Worm (Caenorhabditis elegans) whole organism, L3 larva: ENCODE results near the gene C14A4.6.

Experiments used
- ZK546.5 ChIP-seq: sonication (generic microtip); optimal IDR thresholded peaks from 2 replicates; lab custom pipeline; 2017; ENCODE audit warnings: missing biosample characterization, missing genetic modification characterization
- aly-2 ChIP-seq: fragments of 150-350 bp; optimal IDR thresholded peaks from 2 replicates; lab custom pipeline; 2014; ENCODE audit warnings: missing biosample characterization, missing genetic modification characterization
- ama-1 ChIP-seq: fragments of 150-350 bp; optimal IDR thresholded peaks from 2 replicates; lab custom pipeline; 2018
- ceh-16 ChIP-seq: sonication (generic microtip); optimal IDR thresholded peaks from 2 replicates; lab custom pipeline; 2017; ENCODE audit warnings: missing biosample characterization, missing genetic modification characterization
- ceh-28 ChIP-seq: fragments of 150-350 bp; optimal IDR thresholded peaks from 2 replicates; lab custom pipeline; 2014; ENCODE audit warnings: missing biosample characterization, missing genetic modification reagents, missing genetic modification characterization
- daf-12 ChIP-seq: fragments of 150-350 bp; optimal IDR thresholded peaks from 2 replicates; lab custom pipeline; 2014; ENCODE audit warnings: missing biosample characterization, missing genetic modification reagents, missing genetic modification characterization
- egl-27 ChIP-seq: sonication (generic microtip); optimal IDR thresholded peaks from 4 replicates; lab custom pipeline; 2017; ENCODE audit warnings: missing biosample characterization, missing genetic modification reagents, missing genetic modification characterization
- elt-1 ChIP-seq: fragments of 150-350 bp; optimal IDR thresholded peaks from 2 replicates; lab custom pipeline; 2014; ENCODE audit warnings: missing biosample characterization, missing genetic modification characterization
- elt-2 ChIP-seq: sonication (generic microtip); optimal IDR thresholded peaks from 2 replicates; lab custom pipeline; 2016; ENCODE audit warnings: missing genetic modification reagents, mild to moderate bottlenecking, missing genetic modification characterization, missing compliant biosample characterization
- elt-3 ChIP-seq, 3 experiments: fragments of 150-350 bp in 1 of 3; sonication (generic microtip) in 2 of 3; optimal IDR thresholded peaks; 2 replicates in 2 of 3; 4 replicates in 1 of 3; lab custom pipeline; 2014 to 2017; ENCODE audit warnings: missing biosample characterization in 3 of 3, missing genetic modification characterization in 3 of 3
- eor-1 ChIP-seq, 2 experiments: fragments of 150-350 bp; optimal IDR thresholded peaks; 2 replicates each; lab custom pipeline; 2014 to 2018; ENCODE audit warnings: missing biosample characterization in 2 of 2, missing genetic modification characterization in 2 of 2
- fkh-10 ChIP-seq: sonication (generic microtip); optimal IDR thresholded peaks from 2 replicates; lab custom pipeline; 2017; ENCODE audit warnings: missing biosample characterization, missing genetic modification reagents, missing genetic modification characterization
- fkh-2 ChIP-seq: fragments of 150-350 bp; optimal IDR thresholded peaks from 2 replicates; lab custom pipeline; 2014; ENCODE audit warnings: missing biosample characterization, missing genetic modification reagents, missing genetic modification characterization
- jun-1 ChIP-seq: fragments of 150-350 bp; optimal IDR thresholded peaks from 2 replicates; lab custom pipeline; 2014; ENCODE audit warnings: missing biosample characterization, missing genetic modification reagents, missing genetic modification characterization
- lin-15B ChIP-seq: fragments of 150-350 bp; optimal IDR thresholded peaks from 2 replicates; lab custom pipeline; 2014; ENCODE audit warnings: missing biosample characterization, missing genetic modification characterization
- lin-39 ChIP-seq: fragments of 150-350 bp; optimal IDR thresholded peaks from 2 replicates; lab custom pipeline; 2018; ENCODE audit warnings: missing biosample characterization, missing genetic modification reagents, missing genetic modification characterization
- mdl-1 ChIP-seq: fragments of 150-350 bp; optimal IDR thresholded peaks from 2 replicates; lab custom pipeline; 2014; ENCODE audit warnings: missing biosample characterization, missing genetic modification characterization
- mml-1 ChIP-seq: fragments of 150-350 bp; sonication (generic microtip); optimal IDR thresholded peaks from 3 replicates; lab custom pipeline; 2014; ENCODE audit warnings: missing biosample characterization, missing genetic modification characterization
- nfya-1 ChIP-seq: sonication (generic microtip); optimal IDR thresholded peaks from 2 replicates; lab custom pipeline; 2017; ENCODE audit warnings: missing genetic modification characterization, mild to moderate bottlenecking, missing compliant biosample characterization, antibody characterized with exemption, moderate library complexity; ENCODE audit not compliant: insufficient read depth
- nhr-12 ChIP-seq: fragments of 150-350 bp; optimal IDR thresholded peaks from 2 replicates; lab custom pipeline; 2014; ENCODE audit warnings: missing biosample characterization, missing genetic modification characterization
- nhr-23 ChIP-seq: fragments of 150-350 bp; optimal IDR thresholded peaks from 2 replicates; lab custom pipeline; 2014; ENCODE audit warnings: missing biosample characterization, missing genetic modification reagents, missing genetic modification characterization
- nhr-237 ChIP-seq: fragments of 150-350 bp; optimal IDR thresholded peaks from 2 replicates; lab custom pipeline; 2014; ENCODE audit warnings: missing biosample characterization, missing genetic modification characterization
- nhr-25 ChIP-seq: sonication (generic microtip); optimal IDR thresholded peaks from 2 replicates; lab custom pipeline; 2017; ENCODE audit warnings: missing biosample characterization, missing genetic modification characterization
- nhr-43 ChIP-seq: sonication (generic microtip); optimal IDR thresholded peaks from 2 replicates; lab custom pipeline; 2016; ENCODE audit warnings: mild to moderate bottlenecking, missing genetic modification characterization, missing compliant biosample characterization; ENCODE audit not compliant: poor library complexity, severe bottlenecking
- nhr-67 ChIP-seq: fragments of 150-350 bp; optimal IDR thresholded peaks from 2 replicates; lab custom pipeline; 2014; ENCODE audit warnings: missing biosample characterization, missing genetic modification characterization
- nhr-76 ChIP-seq: fragments of 150-350 bp; sonication (generic microtip); optimal IDR thresholded peaks from 5 replicates; lab custom pipeline; 2014; ENCODE audit warnings: missing biosample characterization, missing genetic modification characterization
- nhr-77 ChIP-seq: fragments of 150-350 bp; optimal IDR thresholded peaks from 2 replicates; lab custom pipeline; 2014; ENCODE audit warnings: missing biosample characterization, missing genetic modification characterization
- sea-2 ChIP-seq: fragments of 150-350 bp; sonication (generic microtip); optimal IDR thresholded peaks from 4 replicates; lab custom pipeline; 2014; ENCODE audit warnings: missing biosample characterization, missing genetic modification reagents, missing genetic modification characterization
- skn-1 ChIP-seq: fragments of 150-350 bp; optimal IDR thresholded peaks from 2 replicates; lab custom pipeline; 2014; ENCODE audit warnings: missing biosample characterization, missing genetic modification characterization
- snpc-4 ChIP-seq: fragments of 150-350 bp; optimal IDR thresholded peaks from 2 replicates; lab custom pipeline; 2014; ENCODE audit warnings: missing biosample characterization, missing genetic modification characterization
- tbx-2 ChIP-seq: sonication (generic microtip); optimal IDR thresholded peaks from 2 replicates; lab custom pipeline; 2016; ENCODE audit warnings: mild to moderate bottlenecking, missing genetic modification characterization, missing compliant biosample characterization
- unc-62 ChIP-seq: fragments of 150-350 bp; sonication (generic microtip); optimal IDR thresholded peaks from 4 replicates; lab custom pipeline; 2014; ENCODE audit warnings: missing biosample characterization, missing genetic modification reagents, missing genetic modification characterization
- zag-1 ChIP-seq: fragments of 150-350 bp; optimal IDR thresholded peaks from 2 replicates; lab custom pipeline; 2014; ENCODE audit warnings: missing biosample characterization, missing genetic modification characterization
- ztf-4 ChIP-seq: fragments of 150-350 bp; optimal IDR thresholded peaks from 2 replicates; lab custom pipeline; 2014; ENCODE audit warnings: missing biosample characterization, missing genetic modification characterization

C14A4.6 gene

ce11 chrII:10603560-10603959 is 9.0 kb upstream of the C14A4.6 start:
- TF ChIP-seq jun-1 (tag; lab: Kevin White, UChicago) (no peak), nfya-1 (tag; lab: Kevin White, UChicago) (peak; percentile 81)

- no peak for TF ChIP-seq nhr-237 (tag; lab: Kevin White, UChicago)
- TF ChIP-seq nhr-25, result no peak
- no peak for TF ChIP-seq eor-1 (tag; optimal IDR thresholded peaks at IDR 0.05; lab: Kevin White, UChicago)
These were observed 7.6 kb upstream of the C14A4.6 start, which contains the start of gene srv-2 for ce11 chrII:10602184-10602583. Gene srv-2, minus strand, starts transcription at chrII:10602284.

- TF ChIP-seq mml-1, result no peak
- TF ChIP-seq nhr-23 (tag; lab: Kevin White, UChicago), result peak; percentile 17
- peak; percentile 11 to 84 (median 62) for TF ChIP-seq elt-3 (tag; optimal IDR thresholded peaks at IDR 0.05; lab: Kevin White, UChicago)
- TF ChIP-seq, all 47 proteins: peak for 2
These were observed 4.4 kb upstream of the C14A4.6 start, which contains the start of gene C14A4.9 for ce11 chrII:10598970-10599369. Gene C14A4.9, plus strand, starts transcription at chrII:10599337.

- TF ChIP-seq unc-62 (GFP tag; lab: Kevin White, UChicago), result no peak
- TF ChIP-seq nhr-12 (tag; lab: Kevin White, UChicago), result no peak
- TF ChIP-seq aly-2 (tag; lab: Kevin White, UChicago), result no peak
- TF ChIP-seq nhr-67, result no peak
- no peak for TF ChIP-seq ceh-16
- no peak for TF ChIP-seq ama-1
- no peak for TF ChIP-seq snpc-4 (tag; lab: Kevin White, UChicago)
- no peak for TF ChIP-seq sea-2 (GFP tag; lab: Kevin White, UChicago)
- no peak for TF ChIP-seq mml-1
- TF ChIP-seq nfya-1 (tag; lab: Kevin White, UChicago), result no peak
- no peak for TF ChIP-seq elt-2 (tag; lab: Kevin White, UChicago)
- TF ChIP-seq elt-1, result no peak
- no peak for TF ChIP-seq egl-27 (tag; lab: Kevin White, UChicago)
These were observed 3.5 kb upstream of the C14A4.6 start, which contains the start of gene C14A4.8 for ce11 chrII:10598039-10598438. Gene C14A4.8, minus strand, starts transcription at chrII:10598139.

- TF ChIP-seq elt-2 (tag; lab: Kevin White, UChicago), result peak; percentile 16
- TF ChIP-seq nhr-77 (tag; lab: Kevin White, UChicago), result no peak
- TF ChIP-seq skn-1, result no peak
- TF ChIP-seq jun-1 (tag; lab: Kevin White, UChicago), result no peak
- no peak for TF ChIP-seq nhr-76
These were observed 1.9 kb upstream of the C14A4.6 start, which contains the start of gene C14A4.7 for ce11 chrII:10596462-10596861. Gene C14A4.7, minus strand, starts transcription at chrII:10596562.

- TF ChIP-seq nhr-76 (no peak), jun-1 (tag; lab: Kevin White, UChicago) (no peak), ztf-4 (no peak), elt-3 (tag; optimal IDR thresholded peaks at IDR 0.05; lab: Kevin White, UChicago) (no peak), ceh-28 (tag; lab: Kevin White, UChicago) (no peak), ZK546.5 (no peak), nhr-43 (tag; lab: Kevin White, UChicago) (no peak), mml-1 (no peak), tbx-2 (no peak), egl-27 (tag; lab: Kevin White, UChicago) (no peak)
These were observed 264 bp downstream of the C14A4.6 start for ce11 chrII:10594312-10594711.

ce11 chrII:10592452-10592851 is 2.1 kb downstream of the C14A4.6 start, which contains the start of gene crn-5:
Gene crn-5, plus strand, starts transcription at chrII:10592752.
- TF ChIP-seq nhr-237 (tag; lab: Kevin White, UChicago) (no peak), fkh-10 (no peak), lin-39 (tag; lab: Kevin White, UChicago) (no peak), nhr-12 (tag; lab: Kevin White, UChicago) (no peak), nhr-43 (tag; lab: Kevin White, UChicago) (no peak), mml-1 (no peak), lin-15B (tag; lab: Kevin White, UChicago) (no peak), mdl-1 (tag; lab: Kevin White, UChicago) (no peak), daf-12 (tag; lab: Kevin White, UChicago) (no peak), fkh-2 (tag; lab: Kevin White, UChicago) (no peak), ZK546.5 (no peak), ztf-4 (no peak), aly-2 (tag; lab: Kevin White, UChicago) (no peak), ama-1 (no peak), zag-1 (no peak), egl-27 (tag; lab: Kevin White, UChicago) (no peak), jun-1 (tag; lab: Kevin White, UChicago) (no peak)
